Worm (Caenorhabditis elegans): ENCODE results near the gene ZK856.16.

ZK856.16 gene

ce11 chrV:10205483-10205882 is at the start of gene ZK856.16:
Gene ZK856.16 (minus strand): TSS chrV:10205583.
- TF ChIP-seq aly-1 (tag; optimal IDR thresholded peaks at IDR 0.05): no peak
- TF ChIP-seq sea-1 (GFP tag; conservative IDR thresholded peaks at IDR 0.05): no peak

ce11 chrV:10255005-10255472 is 49.7 kb upstream of the ZK856.16 start, which contains the start of gene rop-1:
Gene rop-1 (minus strand): TSS chrV:10255055.
- TF ChIP-seq ama-1 (optimal IDR thresholded peaks at IDR 0.05) (no peak), hmbx-1 (tag; optimal IDR thresholded peaks at IDR 0.05) (no peak), hmg-4 (GFP tag; optimal IDR thresholded peaks at IDR 0.05) (no peak), ceh-36 (tag; optimal IDR thresholded peaks at IDR 0.05) (no peak), B0310.2 (tag; optimal IDR thresholded peaks at IDR 0.05) (no peak), pes-1 (GFP tag; IDR thresholded peaks at IDR 0.05) (no peak), ets-7 (tag; optimal IDR thresholded peaks at IDR 0.05) (no peak), flt-1 (GFP tag; IDR thresholded peaks at IDR 0.05) (no peak), hnd-1 (tag; optimal IDR thresholded peaks at IDR 0.05) (no peak), tra-4 (tag; optimal IDR thresholded peaks at IDR 0.05) (no peak), aly-1 (tag; optimal IDR thresholded peaks at IDR 0.05) (no peak), scrt-1 (GFP tag; IDR thresholded peaks at IDR 0.05) (no peak), tbx-37 (GFP tag; conservative IDR thresholded peaks at IDR 0.05) (no peak), F13C5.2 (tag; optimal IDR thresholded peaks at IDR 0.05) (no peak), sea-1 (GFP tag; conservative IDR thresholded peaks at IDR 0.05) (no peak), ceh-13 (GFP tag; optimal IDR thresholded peaks at IDR 0.05) (no peak), tbx-11 (GFP tag; IDR thresholded peaks at IDR 0.05) (no peak)

DNA sequence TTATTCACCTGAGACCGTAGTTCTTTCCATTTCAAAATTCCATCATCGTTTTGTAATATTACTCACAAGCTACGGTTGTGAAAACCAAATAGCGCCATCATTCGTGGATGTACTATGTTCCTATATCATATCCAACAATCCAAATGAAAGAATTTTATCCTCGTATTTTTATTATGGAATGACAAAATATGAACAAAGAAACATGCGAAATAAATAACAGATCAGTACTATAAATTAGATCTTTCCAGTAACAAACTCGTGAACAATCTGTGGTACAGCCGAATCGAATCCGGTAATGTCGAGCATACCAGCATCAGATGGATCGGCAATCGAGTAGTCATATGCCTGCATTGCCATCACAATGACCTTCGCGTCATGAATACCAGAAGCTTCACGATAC is 47.3 kb upstream of the ZK856.16 start:
- TF ChIP-seq aly-1 (tag; optimal IDR thresholded peaks at IDR 0.05) (no peak), hmbx-1 (tag; optimal IDR thresholded peaks at IDR 0.05) (no peak), hnd-1 (tag; optimal IDR thresholded peaks at IDR 0.05) (no peak), tra-4 (tag; optimal IDR thresholded peaks at IDR 0.05) (no peak), ets-7 (tag; optimal IDR thresholded peaks at IDR 0.05) (no peak), ceh-13 (GFP tag; optimal IDR thresholded peaks at IDR 0.05) (no peak), tbx-11 (GFP tag; IDR thresholded peaks at IDR 0.05) (no peak), sea-1 (GFP tag; conservative IDR thresholded peaks at IDR 0.05) (no peak), ceh-36 (tag; optimal IDR thresholded peaks at IDR 0.05) (no peak), flt-1 (GFP tag; IDR thresholded peaks at IDR 0.05) (no peak), pes-1 (GFP tag; IDR thresholded peaks at IDR 0.05) (no peak), ama-1 (optimal IDR thresholded peaks at IDR 0.05) (no peak), F13C5.2 (tag; optimal IDR thresholded peaks at IDR 0.05) (no peak)

DNA sequence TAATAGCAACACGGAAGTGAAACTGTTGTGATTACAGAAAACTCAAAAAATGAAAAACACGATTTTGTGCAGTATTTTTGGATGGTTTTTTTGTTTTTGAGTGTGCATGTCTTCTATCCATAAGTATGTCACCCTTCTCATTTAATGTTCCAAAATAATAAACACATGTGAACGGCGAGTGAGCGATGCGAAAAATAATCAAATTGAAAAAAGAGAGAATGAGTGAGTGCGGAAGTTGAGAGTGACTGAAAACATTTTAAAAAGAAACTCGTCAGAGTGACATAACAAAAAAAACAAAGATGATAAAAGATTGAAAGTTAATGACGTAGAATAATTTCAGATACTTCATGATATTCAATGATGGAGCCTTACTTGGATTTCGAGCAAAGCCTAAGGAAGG is 44.1 kb upstream of the ZK856.16 start:
- TF ChIP-seq aly-1 (tag; optimal IDR thresholded peaks at IDR 0.05) (no peak), ceh-13 (GFP tag; optimal IDR thresholded peaks at IDR 0.05) (no peak), ceh-36 (tag; optimal IDR thresholded peaks at IDR 0.05) (no peak), sea-1 (GFP tag; conservative IDR thresholded peaks at IDR 0.05) (no peak), tra-4 (tag; optimal IDR thresholded peaks at IDR 0.05) (no peak), flt-1 (GFP tag; IDR thresholded peaks at IDR 0.05) (no peak), ets-7 (tag; optimal IDR thresholded peaks at IDR 0.05) (no peak), tbx-11 (GFP tag; IDR thresholded peaks at IDR 0.05) (no peak), hmg-4 (GFP tag; optimal IDR thresholded peaks at IDR 0.05) (no peak), hmbx-1 (tag; optimal IDR thresholded peaks at IDR 0.05) (no peak), ama-1 (optimal IDR thresholded peaks at IDR 0.05) (no peak), pes-1 (GFP tag; IDR thresholded peaks at IDR 0.05) (no peak), hnd-1 (tag; optimal IDR thresholded peaks at IDR 0.05) (no peak), F13C5.2 (tag; optimal IDR thresholded peaks at IDR 0.05) (no peak), tbx-37 (GFP tag; conservative IDR thresholded peaks at IDR 0.05) (no peak)

- no peak for TF ChIP-seq hnd-1 (tag; optimal IDR thresholded peaks at IDR 0.05)
- TF ChIP-seq hmbx-1 (tag; optimal IDR thresholded peaks at IDR 0.05): no peak
- no peak for TF ChIP-seq aly-1 (tag; optimal IDR thresholded peaks at IDR 0.05)
- TF ChIP-seq tra-4 (tag; optimal IDR thresholded peaks at IDR 0.05): no peak
- TF ChIP-seq ceh-13 (GFP tag; optimal IDR thresholded peaks at IDR 0.05): no peak
- no peak for TF ChIP-seq F13C5.2 (tag; optimal IDR thresholded peaks at IDR 0.05)
- TF ChIP-seq tbx-11 (GFP tag; IDR thresholded peaks at IDR 0.05): no peak
- TF ChIP-seq hmg-4 (GFP tag; optimal IDR thresholded peaks at IDR 0.05): no peak
- no peak for TF ChIP-seq ceh-36 (tag; optimal IDR thresholded peaks at IDR 0.05)
- no peak for TF ChIP-seq B0310.2 (tag; optimal IDR thresholded peaks at IDR 0.05)
- no peak for TF ChIP-seq sea-1 (GFP tag; conservative IDR thresholded peaks at IDR 0.05)
- TF ChIP-seq scrt-1 (GFP tag; IDR thresholded peaks at IDR 0.05): no peak
- TF ChIP-seq tbx-37 (GFP tag; conservative IDR thresholded peaks at IDR 0.05): no peak
- no peak for TF ChIP-seq ets-7 (tag; optimal IDR thresholded peaks at IDR 0.05)
- TF ChIP-seq flt-1 (GFP tag; IDR thresholded peaks at IDR 0.05): no peak
- TF ChIP-seq pes-1 (GFP tag; IDR thresholded peaks at IDR 0.05): no peak
- TF ChIP-seq ama-1 (optimal IDR thresholded peaks at IDR 0.05): no peak
Observed at ce11 chrV:10248255-10248979, 43.0 kb upstream of the ZK856.16 start, which contains the start of gene akt-1. Gene akt-1 (plus strand): TSS chrV:10248905.

ce11 chrV:10247673-10248239 is 42.4 kb upstream of the ZK856.16 start:
- TF ChIP-seq aly-1 (tag; optimal IDR thresholded peaks at IDR 0.05): no peak
- no peak for TF ChIP-seq sea-1 (GFP tag; conservative IDR thresholded peaks at IDR 0.05)
- no peak for TF ChIP-seq tbx-37 (GFP tag; conservative IDR thresholded peaks at IDR 0.05)
- no peak for TF ChIP-seq ets-7 (tag; optimal IDR thresholded peaks at IDR 0.05)
- no peak for TF ChIP-seq pes-1 (GFP tag; IDR thresholded peaks at IDR 0.05)
- TF ChIP-seq hnd-1 (tag; optimal IDR thresholded peaks at IDR 0.05): no peak

DNA sequence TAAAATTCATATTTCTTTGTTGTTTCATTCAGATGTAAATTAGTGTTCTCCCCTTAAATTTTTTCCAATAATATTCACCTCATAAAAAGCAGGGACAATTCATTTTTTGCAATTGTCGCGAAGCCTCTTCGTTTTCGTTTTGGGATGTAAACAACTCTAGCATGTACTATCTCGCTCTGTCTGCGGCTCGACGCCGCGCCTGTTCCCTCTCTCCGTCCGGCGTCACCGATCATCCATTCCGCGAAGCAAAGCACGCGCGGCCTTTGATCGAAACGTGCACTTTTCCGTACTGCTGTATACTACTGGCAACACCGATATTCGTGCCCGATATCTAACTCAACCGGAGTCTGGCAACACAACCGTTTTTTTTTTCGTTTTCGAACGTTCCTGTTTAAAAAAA is 41.6 kb upstream of the ZK856.16 start:
- TF ChIP-seq ama-1 (optimal IDR thresholded peaks at IDR 0.05) (no peak), hnd-1 (tag; optimal IDR thresholded peaks at IDR 0.05) (no peak), B0310.2 (tag; optimal IDR thresholded peaks at IDR 0.05) (no peak), pes-1 (GFP tag; IDR thresholded peaks at IDR 0.05) (no peak), ets-7 (tag; optimal IDR thresholded peaks at IDR 0.05) (no peak), tbx-11 (GFP tag; IDR thresholded peaks at IDR 0.05) (no peak), tra-4 (tag; optimal IDR thresholded peaks at IDR 0.05) (no peak), F13C5.2 (tag; optimal IDR thresholded peaks at IDR 0.05) (no peak), scrt-1 (GFP tag; IDR thresholded peaks at IDR 0.05) (no peak), hmbx-1 (tag; optimal IDR thresholded peaks at IDR 0.05) (no peak), hmg-4 (GFP tag; optimal IDR thresholded peaks at IDR 0.05) (no peak), aly-1 (tag; optimal IDR thresholded peaks at IDR 0.05) (no peak), ceh-13 (GFP tag; optimal IDR thresholded peaks at IDR 0.05) (no peak), tbx-37 (GFP tag; conservative IDR thresholded peaks at IDR 0.05) (no peak), ceh-36 (tag; optimal IDR thresholded peaks at IDR 0.05) (no peak), flt-1 (GFP tag; IDR thresholded peaks at IDR 0.05) (no peak), sea-1 (GFP tag; conservative IDR thresholded peaks at IDR 0.05) (no peak)

All from whole organism, early embryonic.